Fruit fly (Drosophila melanogaster): ENCODE measurements around the gene Ist1.

Ist1 gene

DNA sequence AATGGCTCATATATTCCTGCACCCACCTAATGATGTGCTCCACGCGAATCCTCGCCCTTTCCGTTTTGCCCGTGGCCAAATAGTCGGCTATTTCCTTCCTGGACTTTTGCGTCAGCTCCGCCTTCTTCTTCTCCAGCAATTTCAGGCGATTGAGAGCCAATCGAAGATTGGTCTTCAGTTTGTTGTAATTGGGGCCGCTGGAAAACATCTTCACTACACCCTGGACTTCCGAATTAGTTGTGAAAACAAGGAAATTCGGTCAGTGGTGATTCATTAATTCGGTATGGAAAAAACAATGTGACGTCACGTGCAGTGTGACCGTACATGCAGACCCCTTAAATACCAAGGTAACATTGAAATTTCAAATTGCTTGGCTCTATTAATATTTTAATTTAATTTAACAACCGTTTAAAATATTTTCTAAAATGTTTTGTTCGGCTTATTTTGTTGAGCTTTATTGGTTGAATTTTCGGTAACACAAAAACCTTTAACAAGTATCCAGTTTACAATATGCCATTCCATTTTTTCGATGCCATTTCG, at the start of gene Ist1:
Gene Ist1, minus strand, starts transcription at position 301 of the 540 bp plus-strand sequence.
- TF ChIP-seq noc (tag; optimal IDR thresholded peaks at IDR 0.05), result no peak

DNA sequence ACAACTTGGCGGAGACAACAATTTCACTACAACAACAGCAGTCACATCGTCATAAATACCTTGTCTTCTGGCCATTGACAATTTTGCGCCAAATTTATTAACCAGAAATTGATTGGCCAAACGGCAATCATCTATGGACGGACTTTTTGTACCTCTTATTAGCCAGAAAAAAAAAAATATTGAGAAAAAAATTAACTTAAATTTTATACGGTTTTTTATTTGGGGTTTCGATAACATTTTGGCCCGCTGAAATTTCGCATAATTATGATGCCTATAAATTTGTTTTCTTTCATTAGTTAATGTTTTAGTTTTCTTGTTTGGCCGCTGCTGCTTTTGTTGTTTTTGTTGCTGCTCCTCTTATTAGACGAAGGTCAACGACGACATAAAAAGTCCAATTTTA, 47.8 kb upstream of the Ist1 start:
- TF ChIP-seq noc (tag; optimal IDR thresholded peaks at IDR 0.05), result no peak

DNA sequence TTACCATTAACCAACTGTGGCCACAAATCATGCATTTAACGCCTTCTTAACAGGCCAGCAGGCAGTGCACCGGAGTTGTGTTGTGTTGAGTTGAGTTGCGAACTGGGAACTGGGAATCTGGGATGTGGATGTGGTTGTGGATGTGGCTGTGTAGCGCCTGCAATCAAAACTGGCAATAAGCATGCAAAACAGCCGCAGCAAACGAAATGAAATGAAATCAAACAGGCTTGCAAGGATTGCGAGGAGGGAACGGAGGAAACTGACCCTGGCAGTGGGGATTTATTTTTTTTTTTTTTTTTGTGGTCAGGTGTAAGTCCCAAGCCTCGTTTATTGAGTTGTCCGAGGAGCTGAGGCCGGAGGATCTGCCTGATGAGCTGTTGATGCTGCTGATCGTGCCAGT, 46.2 kb upstream of the Ist1 start:
- TF ChIP-seq noc (tag; optimal IDR thresholded peaks at IDR 0.05), result no peak

DNA sequence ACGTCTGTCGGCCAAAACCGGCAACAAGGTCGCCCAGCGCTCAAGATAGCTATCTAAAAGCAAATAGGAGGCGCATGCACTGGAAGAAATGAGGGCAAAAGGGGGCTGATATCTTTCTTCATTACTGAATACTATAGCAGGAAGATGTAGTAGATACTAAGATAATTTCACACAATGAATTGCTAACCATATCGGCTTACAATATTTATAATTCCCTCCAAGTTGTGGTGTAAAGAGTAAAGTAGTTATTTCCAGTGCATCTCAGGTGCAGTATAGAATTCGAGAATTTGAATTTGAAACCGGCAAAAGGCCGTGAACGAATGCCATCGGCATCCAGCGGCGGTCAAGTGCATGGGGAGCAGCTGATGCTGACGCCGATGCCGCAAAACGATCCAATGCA, 43.3 kb upstream of the Ist1 start:
- TF ChIP-seq noc (tag; optimal IDR thresholded peaks at IDR 0.05), result no peak

DNA sequence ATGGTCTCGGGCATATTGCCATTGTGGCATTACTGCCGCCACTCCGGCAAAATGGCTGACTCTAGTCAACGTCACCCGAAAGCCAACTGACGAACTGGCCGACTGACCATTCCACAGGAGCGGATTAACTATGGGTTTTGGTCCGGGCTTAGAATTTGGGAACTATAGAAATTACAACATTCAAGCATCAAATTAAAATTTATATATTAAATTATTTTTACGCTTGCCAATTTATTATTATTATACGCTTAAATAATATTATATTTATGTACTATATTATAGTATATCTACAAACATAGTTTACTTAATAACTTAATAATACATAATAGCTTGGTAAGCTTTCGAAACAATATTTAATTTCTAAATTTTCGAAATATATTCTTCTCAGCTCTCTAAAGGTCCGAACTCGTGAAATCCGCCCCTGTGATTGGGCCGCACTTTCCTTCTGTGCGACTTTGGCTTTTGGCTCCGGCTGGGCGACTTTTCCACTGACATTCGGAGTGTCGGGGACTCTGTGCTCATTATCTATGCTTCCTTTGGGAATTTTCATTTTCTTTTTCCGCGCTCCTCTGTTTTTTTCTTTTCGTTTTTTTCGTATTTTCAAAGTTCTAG, 41.2 kb upstream of the Ist1 start:
- TF ChIP-seq noc (tag; optimal IDR thresholded peaks at IDR 0.05), result no peak

DNA sequence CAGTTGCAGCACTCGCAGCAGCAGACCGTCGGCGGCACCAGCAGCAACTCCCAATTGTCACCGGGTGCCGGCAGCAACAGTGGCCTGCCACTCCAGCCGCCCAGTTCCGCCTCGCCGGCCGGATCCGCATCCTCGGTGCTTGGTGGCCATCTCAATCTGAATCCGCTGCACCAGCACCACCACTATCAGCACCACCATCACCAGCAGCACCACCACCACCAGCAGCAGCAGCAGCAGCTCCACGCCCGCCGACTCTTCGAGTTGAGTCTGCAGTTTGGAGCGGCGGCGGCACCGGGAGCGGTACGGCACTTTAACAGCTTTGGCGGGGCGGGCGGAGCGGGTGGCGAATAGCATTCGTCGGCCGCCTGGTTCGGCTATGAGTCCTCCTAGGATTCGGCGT, 36.3 kb upstream of the Ist1 start:
- no peak for TF ChIP-seq noc (tag; optimal IDR thresholded peaks at IDR 0.05)

DNA sequence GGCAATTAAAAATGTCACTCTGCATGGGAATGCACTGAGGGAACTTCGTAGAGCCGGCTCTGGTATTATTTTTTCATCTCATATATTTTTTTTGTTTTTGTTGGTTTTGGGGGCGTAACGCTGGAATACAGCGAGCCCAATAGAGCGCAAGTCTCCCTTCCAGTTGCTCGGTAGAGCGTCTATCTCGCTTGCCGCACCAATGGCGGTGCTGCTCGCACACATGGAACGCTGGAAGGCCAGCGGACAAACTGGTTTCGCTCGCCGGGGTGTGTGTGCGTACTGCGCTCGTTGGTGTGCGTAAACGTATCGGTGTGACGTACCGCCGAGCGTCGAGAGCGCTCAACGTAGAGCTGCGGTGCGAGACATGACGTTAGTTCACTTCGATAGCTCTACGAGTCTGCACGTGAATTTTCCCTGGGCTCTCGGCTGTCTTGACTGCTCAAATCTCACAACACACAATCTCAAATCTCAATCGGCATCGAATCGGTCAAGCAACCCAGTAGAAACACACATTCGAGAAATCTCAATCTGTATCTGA, 33.6 kb upstream of the Ist1 start, which contains the start of gene vvl:
Gene vvl, plus strand, starts transcription at position 371 of the 538 bp plus-strand sequence.
- TF ChIP-seq noc (tag; optimal IDR thresholded peaks at IDR 0.05), result no peak

DNA sequence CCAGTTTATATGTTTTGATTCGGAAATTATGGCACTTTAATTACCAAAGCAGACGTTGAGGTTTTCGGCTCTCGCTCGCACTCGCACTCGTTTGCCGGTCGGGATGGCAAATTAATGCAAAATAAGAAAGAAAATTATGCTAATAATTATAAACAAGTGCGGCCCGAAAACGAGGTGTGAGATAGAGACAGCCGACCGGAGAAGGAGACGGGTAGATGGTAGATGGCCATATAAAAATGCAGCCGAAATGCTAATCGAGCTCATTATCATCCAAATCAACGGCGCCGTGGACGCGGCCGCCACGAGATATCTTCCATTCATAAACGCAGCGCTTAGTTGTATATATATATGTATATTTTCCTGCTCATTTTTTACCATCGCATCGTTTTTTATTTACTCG, 31.2 kb upstream of the Ist1 start:
- TF ChIP-seq noc (tag; optimal IDR thresholded peaks at IDR 0.05), result no peak

DNA sequence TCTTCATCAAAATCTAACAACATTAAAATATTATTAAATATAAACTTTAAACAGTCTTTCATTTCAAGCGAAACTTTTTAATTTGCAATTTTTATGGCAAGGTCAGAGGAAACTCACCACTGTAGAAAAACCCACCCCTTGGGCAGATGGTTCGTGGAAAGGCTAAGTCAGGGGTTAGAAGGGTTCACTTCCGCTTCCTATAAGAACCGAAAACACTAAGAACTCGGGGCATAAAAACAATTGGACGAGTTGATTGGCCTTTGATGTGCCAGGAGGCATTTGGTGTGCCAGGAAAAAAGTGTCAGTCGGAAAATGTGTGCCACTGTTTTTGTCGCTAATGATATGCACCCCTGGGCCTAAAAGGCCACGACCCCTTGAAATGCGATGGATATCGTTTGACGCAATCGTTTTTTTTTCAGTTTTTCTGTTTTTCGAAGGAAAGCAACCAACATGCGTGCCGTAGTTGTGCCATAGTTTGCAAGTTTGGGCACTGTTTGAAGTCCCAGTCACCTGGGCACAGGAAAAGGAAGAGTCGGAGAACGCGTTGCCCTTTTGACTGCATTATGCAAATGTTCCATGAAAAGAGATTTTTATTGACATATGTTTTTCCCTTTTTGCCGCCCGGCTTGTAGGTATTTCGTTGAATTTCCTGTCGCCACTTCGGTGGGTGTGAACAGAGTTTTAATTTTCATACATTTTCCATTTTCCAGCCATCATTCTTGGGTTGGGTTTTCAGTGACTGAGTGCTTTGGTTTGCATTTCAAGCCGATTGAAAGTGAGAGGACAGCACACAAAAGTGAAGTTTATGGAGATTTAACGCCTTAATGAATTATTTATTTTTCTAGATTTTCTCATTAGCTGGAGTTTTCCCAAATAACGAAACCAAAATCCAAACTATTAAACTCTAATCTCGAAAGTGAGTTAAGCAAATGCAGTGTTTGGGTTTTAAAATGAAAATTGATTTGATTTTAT, 28.6 kb upstream of the Ist1 start:
- no peak for TF ChIP-seq noc (tag; optimal IDR thresholded peaks at IDR 0.05)

DNA sequence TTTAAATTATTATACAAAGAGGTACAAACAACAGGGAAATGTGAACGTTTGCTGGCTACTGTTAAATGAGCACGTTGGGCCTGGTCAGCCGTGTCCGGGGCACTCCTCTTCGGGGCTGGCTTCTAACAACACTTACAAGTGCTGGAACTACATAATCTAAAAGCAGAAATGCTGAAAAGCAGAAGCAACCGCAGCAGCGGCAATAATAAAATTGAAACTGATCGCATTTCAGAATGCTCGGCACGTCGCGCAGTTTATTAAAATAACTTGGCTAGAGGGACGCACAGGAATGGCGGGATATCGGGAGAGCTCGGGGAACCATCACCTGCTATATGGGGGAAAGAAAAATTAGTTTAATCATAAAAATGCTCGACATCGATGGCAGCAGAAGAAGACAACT, 27.1 kb upstream of the Ist1 start:
- TF ChIP-seq noc (tag; optimal IDR thresholded peaks at IDR 0.05), result no peak

DNA sequence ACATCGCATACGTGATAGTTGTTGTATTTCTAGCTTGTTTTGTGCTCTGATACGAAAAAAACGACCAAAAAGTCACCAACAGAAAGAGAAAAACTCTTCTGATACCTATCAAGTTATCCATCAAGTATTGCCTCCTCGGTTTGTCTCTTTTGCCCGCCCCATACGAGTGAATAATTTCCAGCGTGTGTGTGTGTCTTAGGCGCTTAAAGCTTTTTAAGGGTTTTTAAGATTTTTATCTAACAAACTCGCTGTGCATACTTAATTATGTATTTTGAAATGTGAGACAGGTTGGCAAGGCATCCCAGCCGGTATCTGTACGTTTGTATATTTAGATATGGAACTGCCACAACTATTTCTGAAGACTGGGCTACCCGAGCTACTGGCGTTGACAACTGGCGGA, 23.1 kb upstream of the Ist1 start:
- TF ChIP-seq noc (tag; optimal IDR thresholded peaks at IDR 0.05), result no peak

DNA sequence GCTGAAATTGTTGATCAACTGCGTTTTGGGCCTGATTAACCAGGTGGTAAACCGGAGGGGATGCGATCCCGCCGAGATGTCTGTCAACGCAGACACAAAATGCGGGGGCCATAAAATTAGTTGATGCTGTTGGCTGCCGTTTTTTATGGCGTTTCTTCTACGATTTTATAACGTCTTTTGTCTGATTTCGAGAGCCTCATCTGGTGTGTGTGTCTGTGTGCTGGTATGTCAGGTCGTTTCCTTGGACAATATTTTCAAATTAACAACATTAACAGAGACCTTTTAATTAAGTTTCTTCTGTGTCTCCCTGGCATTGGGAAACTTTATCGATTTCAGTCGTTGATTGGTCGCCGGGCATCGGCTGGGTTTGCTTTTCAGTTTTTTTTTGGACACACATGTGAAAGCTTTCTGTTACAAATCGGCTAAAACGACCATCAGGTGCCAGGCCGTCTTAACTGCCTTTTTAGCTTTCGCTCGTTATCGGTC, 22.6 kb upstream of the Ist1 start:
- TF ChIP-seq noc (tag; optimal IDR thresholded peaks at IDR 0.05), result no peak

DNA sequence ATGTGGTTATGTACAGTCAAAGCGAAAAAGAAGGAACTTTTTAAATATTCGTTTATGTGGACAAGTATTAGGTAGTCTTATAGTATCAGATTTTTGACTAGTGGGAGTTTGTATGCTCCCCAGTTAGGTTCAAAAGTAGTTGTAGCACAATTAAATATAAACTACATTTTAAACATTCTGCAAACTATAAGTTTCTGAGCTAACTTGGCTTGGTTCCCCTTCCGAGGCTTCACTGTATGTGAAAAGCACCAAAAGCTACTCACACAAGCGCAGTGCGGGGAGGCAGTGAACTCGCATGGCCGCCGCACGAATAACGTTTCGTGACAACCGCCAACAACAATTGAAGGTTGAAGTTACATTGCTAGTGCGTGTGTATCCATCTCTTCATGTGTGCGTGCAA, 21.3 kb upstream of the Ist1 start:
- TF ChIP-seq noc (tag; optimal IDR thresholded peaks at IDR 0.05), result peak; percentile 1

DNA sequence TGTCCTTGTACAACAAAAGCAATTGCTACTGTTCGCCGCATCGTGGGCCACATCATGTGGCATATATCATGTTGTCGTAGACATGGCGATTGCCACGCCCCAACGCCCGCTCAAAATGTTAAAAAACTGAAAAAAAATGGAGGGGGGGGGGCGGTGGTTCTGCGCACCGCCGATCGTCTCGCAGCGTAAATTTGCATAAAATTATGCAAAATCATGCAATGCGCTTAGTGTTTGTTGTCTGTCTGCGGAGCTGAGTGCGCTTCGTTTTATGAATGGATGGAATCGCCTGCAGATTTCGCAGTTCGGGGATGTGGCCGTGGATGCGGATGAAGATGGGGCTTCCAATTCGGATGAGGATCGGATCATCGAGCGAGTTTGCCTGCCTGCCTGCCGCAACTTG, 15.6 kb upstream of the Ist1 start:
- TF ChIP-seq noc (tag; optimal IDR thresholded peaks at IDR 0.05), result no peak

DNA sequence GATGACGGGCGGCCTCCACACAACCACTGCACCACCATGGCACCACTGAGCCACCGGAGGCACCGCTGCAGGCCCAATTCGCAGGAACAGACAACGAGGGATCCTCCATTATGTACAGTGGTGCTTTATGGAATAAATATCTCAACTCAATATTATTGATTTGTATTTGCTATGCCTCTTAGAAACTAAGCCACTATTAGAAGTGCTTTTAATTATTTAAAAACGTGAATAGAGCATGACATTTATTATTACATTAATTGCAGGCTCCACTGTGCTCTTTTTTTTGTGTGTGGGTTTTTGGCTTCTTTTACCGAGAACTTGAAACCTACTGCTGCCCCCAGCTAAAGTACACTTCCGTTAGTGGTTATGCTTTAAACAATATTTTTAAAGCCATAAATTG, 14.9 kb upstream of the Ist1 start:
- TF ChIP-seq noc (tag; optimal IDR thresholded peaks at IDR 0.05), result no peak

DNA sequence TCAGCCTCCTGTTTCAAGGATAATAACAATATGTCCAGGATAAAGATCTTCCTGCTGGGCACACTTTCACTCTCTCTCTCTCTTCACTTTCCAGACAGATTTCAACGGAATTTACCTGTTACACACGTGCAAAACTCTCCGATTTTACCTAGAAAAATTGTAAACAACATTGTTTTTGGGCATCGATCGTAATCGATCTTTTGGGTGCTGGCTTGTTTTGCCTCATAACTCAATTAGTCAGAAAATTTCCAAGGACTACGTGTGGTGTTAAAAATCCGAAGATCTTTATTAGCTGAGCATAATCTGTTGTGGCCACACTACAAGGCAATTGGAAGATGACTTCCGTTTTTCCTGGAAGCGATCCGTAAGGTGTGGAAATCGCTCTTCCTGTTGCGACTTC, 10.9 kb upstream of the Ist1 start:
- no peak for TF ChIP-seq noc (tag; optimal IDR thresholded peaks at IDR 0.05)

All from whole organism, larva.